Worm (Caenorhabditis elegans): ENCODE data around the gene F46H5.2.

The F46H5.2 gene

ce11 chrX:7265348-7265747 lies at the start of gene F46H5.2:
F46H5.2 (plus strand) TSS chrX:7265648.
- TF ChIP-seq W03F9.2 (tag; optimal IDR thresholded peaks at IDR 0.05): no peak

ce11 chrX:7217704-7218479 lies 47.6 kb upstream of the F46H5.2 start, which contains the start of gene syd-9:
syd-9 (plus strand) TSS chrX:7218097.
- TF ChIP-seq W03F9.2 (tag; optimal IDR thresholded peaks at IDR 0.05): no peak

ce11 chrX:7220209-7220608 lies 45.2 kb upstream of the F46H5.2 start:
- TF ChIP-seq him-1 (tag; optimal IDR thresholded peaks at IDR 0.05) (no peak), dao-5 (tag; optimal IDR thresholded peaks at IDR 0.05) (no peak), W03F9.2 (tag; optimal IDR thresholded peaks at IDR 0.05) (no peak)

- TF ChIP-seq him-1 (tag; optimal IDR thresholded peaks at IDR 0.05) (peak; percentile 49), W03F9.2 (tag; optimal IDR thresholded peaks at IDR 0.05) (no peak), dao-5 (tag; optimal IDR thresholded peaks at IDR 0.05) (no peak)
These were observed 43.1 kb upstream of the F46H5.2 start for ce11 chrX:7222383-7222782.

ce11 chrX:7224510-7224909 lies 40.9 kb upstream of the F46H5.2 start:
- TF ChIP-seq dao-5 (tag; optimal IDR thresholded peaks at IDR 0.05) (no peak), W03F9.2 (tag; optimal IDR thresholded peaks at IDR 0.05) (no peak), him-1 (tag; optimal IDR thresholded peaks at IDR 0.05) (peak; percentile 7)

- TF ChIP-seq him-1 (tag; optimal IDR thresholded peaks at IDR 0.05): no peak
- TF ChIP-seq W03F9.2 (tag; optimal IDR thresholded peaks at IDR 0.05): no peak
- no peak for TF ChIP-seq dao-5 (tag; optimal IDR thresholded peaks at IDR 0.05)
These were observed 40.4 kb upstream of the F46H5.2 start for ce11 chrX:7225028-7225427.

- TF ChIP-seq W03F9.2 (tag; optimal IDR thresholded peaks at IDR 0.05): no peak
- TF ChIP-seq him-1 (tag; optimal IDR thresholded peaks at IDR 0.05): no peak
- TF ChIP-seq dao-5 (tag; optimal IDR thresholded peaks at IDR 0.05): no peak
These were observed 36.1 kb upstream of the F46H5.2 start for ce11 chrX:7229357-7229756.

- peak; percentile 6 for TF ChIP-seq him-1 (tag; optimal IDR thresholded peaks at IDR 0.05)
- TF ChIP-seq dao-5 (tag; optimal IDR thresholded peaks at IDR 0.05): no peak
- no peak for TF ChIP-seq W03F9.2 (tag; optimal IDR thresholded peaks at IDR 0.05)
These were observed 35.1 kb upstream of the F46H5.2 start for ce11 chrX:7230321-7230720.

ce11 chrX:7230877-7231276 lies 34.6 kb upstream of the F46H5.2 start:
- TF ChIP-seq W03F9.2 (tag; optimal IDR thresholded peaks at IDR 0.05) (no peak), dao-5 (tag; optimal IDR thresholded peaks at IDR 0.05) (no peak), him-1 (tag; optimal IDR thresholded peaks at IDR 0.05) (no peak)

ce11 chrX:7232158-7232822 lies 33.2 kb upstream of the F46H5.2 start:
- TF ChIP-seq W03F9.2 (tag; optimal IDR thresholded peaks at IDR 0.05): no peak
- no peak for TF ChIP-seq dao-5 (tag; optimal IDR thresholded peaks at IDR 0.05)
- peak; percentile 47 for TF ChIP-seq him-1 (tag; optimal IDR thresholded peaks at IDR 0.05)

- no peak for TF ChIP-seq W03F9.2 (tag; optimal IDR thresholded peaks at IDR 0.05)
- TF ChIP-seq him-1 (tag; optimal IDR thresholded peaks at IDR 0.05): no peak
- no peak for TF ChIP-seq dao-5 (tag; optimal IDR thresholded peaks at IDR 0.05)
These were observed 32.0 kb upstream of the F46H5.2 start for ce11 chrX:7233127-7234073.

ce11 chrX:7234074-7234453 lies 31.4 kb upstream of the F46H5.2 start:
- TF ChIP-seq him-1 (tag; optimal IDR thresholded peaks at IDR 0.05) (no peak), dao-5 (tag; optimal IDR thresholded peaks at IDR 0.05) (no peak), W03F9.2 (tag; optimal IDR thresholded peaks at IDR 0.05) (no peak)

- TF ChIP-seq him-1 (tag; optimal IDR thresholded peaks at IDR 0.05) (peak; percentile 81), dao-5 (tag; optimal IDR thresholded peaks at IDR 0.05) (no peak)
These were observed 30.7 kb upstream of the F46H5.2 start for ce11 chrX:7234723-7235203.

- no peak for TF ChIP-seq dao-5 (tag; optimal IDR thresholded peaks at IDR 0.05)
- no peak for TF ChIP-seq him-1 (tag; optimal IDR thresholded peaks at IDR 0.05)
- TF ChIP-seq W03F9.2 (tag; optimal IDR thresholded peaks at IDR 0.05): no peak
These were observed 28.7 kb upstream of the F46H5.2 start for ce11 chrX:7236717-7237116.

Data from whole organism, L4/young adult.